Fruit fly (Drosophila melanogaster) whole organism, pupa: ENCODE measurements around the gene CG46314.

Experiments used
- Ets98B ChIP-seq: fragments of 200-800 bp; sonication (Bioruptor generic); IDR thresholded peaks from 2 replicates; pipeline ENCODE4 v1.3.6; 2022; ENCODE audit warnings: missing biosample characterization, missing genetic modification characterization
- Snoo ChIP-seq: fragments of 200-800 bp; sonication (Bioruptor generic); optimal IDR thresholded peaks from 3 replicates; lab custom pipeline; 2017; ENCODE audit warnings: missing biosample characterization, mild to moderate bottlenecking, missing genetic modification characterization, inconsistent platforms
- fd96Ca ChIP-seq: fragments of 200-800 bp; sonication (Bioruptor generic); IDR thresholded peaks from 3 replicates; pipeline ENCODE4 v1.3.6; 2022; ENCODE audit warnings: missing biosample characterization, missing genetic modification characterization

DNA sequence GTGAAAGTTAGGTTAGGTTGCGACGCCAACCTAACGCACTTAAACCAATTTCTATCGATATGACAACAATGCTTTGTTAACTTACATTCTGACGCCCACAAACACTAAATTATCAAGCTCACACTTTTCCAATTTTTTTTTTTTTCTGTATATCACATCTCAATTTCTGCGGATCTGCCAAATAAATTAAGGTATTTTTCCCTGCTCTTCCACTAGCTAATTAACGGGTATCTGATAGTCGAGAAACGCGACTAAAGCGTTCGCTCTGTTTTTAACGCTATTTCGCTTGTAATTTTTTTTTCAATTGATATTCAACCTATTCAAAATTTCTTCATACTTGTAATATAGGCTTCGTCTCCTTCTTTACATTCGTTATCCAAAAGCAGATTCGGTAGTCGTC lies 47.9 kb upstream of the CG46314 start:
- TF ChIP-seq Snoo, result no peak
- no peak for TF ChIP-seq Ets98B (GFP tag; lab: Robert Waterston, UW)
- TF ChIP-seq fd96Ca (GFP tag; lab: Robert Waterston, UW), result no peak
